Fruit fly (Drosophila melanogaster) whole organism, embryonic: Measurements from ENCODE around the gene nod.

ENCODE experiments used
- ATbp ChIP-seq: fragments of 200-800 bp; sonication (Bioruptor generic); optimal IDR thresholded peaks from 2 replicates; lab custom pipeline; 2017; ENCODE audit warnings: missing biosample characterization, mild to moderate bottlenecking, missing genetic modification characterization, missing genetic modification reagents
- Adf1 ChIP-seq: fragments of 200-800 bp; sonication (Bioruptor generic); IDR thresholded peaks from 2 replicates; pipeline ENCODE4 v1.3.6; 2022; ENCODE audit warnings: missing biosample characterization, missing genetic modification characterization
- Antp ChIP-seq: fragments of 200-800 bp; sonication (Bioruptor generic); optimal IDR thresholded peaks from 3 replicates; lab custom pipeline; 2016; ENCODE audit warnings: missing biosample characterization, missing genetic modification characterization
- CG10267 ChIP-seq: fragments of 200-800 bp; sonication (Bioruptor generic); optimal IDR thresholded peaks from 2 replicates; lab custom pipeline; 2018; ENCODE audit warnings: missing biosample characterization, mild to moderate bottlenecking, missing genetic modification characterization, moderate library complexity
- CG11398 ChIP-seq: fragments of 200-800 bp; sonication (Bioruptor generic); optimal IDR thresholded peaks from 2 replicates; lab custom pipeline; 2016; ENCODE audit warnings: missing biosample characterization, missing genetic modification characterization
- CG12104 ChIP-seq: fragments of 200-800 bp; sonication (Bioruptor generic); optimal IDR thresholded peaks from 3 replicates; lab custom pipeline; 2016; ENCODE audit warnings: missing biosample characterization, missing genetic modification characterization
- CG12299 ChIP-seq: fragments of 200-800 bp; sonication (Bioruptor generic); optimal IDR thresholded peaks from 2 replicates; lab custom pipeline; 2018; ENCODE audit warnings: missing biosample characterization, mild to moderate bottlenecking, missing genetic modification characterization
- CG15269 ChIP-seq: fragments of 200-800 bp; sonication (Bioruptor generic); optimal IDR thresholded peaks from 2 replicates; lab custom pipeline; 2018; ENCODE audit warnings: missing biosample characterization, mild to moderate bottlenecking, missing genetic modification characterization, moderate library complexity
- CG1602 ChIP-seq: fragments of 200-800 bp; sonication (Bioruptor generic); optimal IDR thresholded peaks from 3 replicates; lab custom pipeline; 2016; ENCODE audit warnings: missing biosample characterization, missing genetic modification characterization
- CG17612 ChIP-seq: fragments of 200-800 bp; sonication (Bioruptor generic); IDR thresholded peaks from 2 replicates; pipeline ENCODE4 v1.3.6; 2022; ENCODE audit warnings: missing biosample characterization, missing genetic modification characterization
- CG18476 ChIP-seq: fragments of 200-800 bp; sonication (Bioruptor generic); optimal IDR thresholded peaks from 2 replicates; lab custom pipeline; 2016; ENCODE audit warnings: missing biosample characterization, mild to moderate bottlenecking, missing genetic modification characterization
- CG2199 ChIP-seq: fragments of 200-800 bp; sonication (Bioruptor generic); IDR thresholded peaks from 3 replicates; pipeline ENCODE4 v1.3.6; 2022; ENCODE audit warnings: missing biosample characterization, missing genetic modification characterization
- CG2875 ChIP-seq: fragments of 200-800 bp; sonication (Bioruptor generic); optimal IDR thresholded peaks from 2 replicates; lab custom pipeline; 2017; ENCODE audit warnings: missing biosample characterization, mild to moderate bottlenecking, missing genetic modification characterization, missing genetic modification reagents
- CG33557 ChIP-seq: fragments of 200-800 bp; sonication (Bioruptor generic); optimal IDR thresholded peaks from 2 replicates; lab custom pipeline; 2019; ENCODE audit warnings: missing biosample characterization, mild to moderate bottlenecking, missing genetic modification characterization, moderate library complexity
- CG34376 ChIP-seq: fragments of 200-800 bp; sonication (Bioruptor generic); optimal IDR thresholded peaks from 2 replicates; lab custom pipeline; 2018; ENCODE audit warnings: missing biosample characterization, mild to moderate bottlenecking, missing genetic modification characterization
- CG4820 ChIP-seq: fragments of 200-800 bp; sonication (Bioruptor generic); optimal IDR thresholded peaks from 3 replicates; lab custom pipeline; 2016; ENCODE audit warnings: missing biosample characterization, missing genetic modification characterization
- CG6175 ChIP-seq: fragments of 200-800 bp; sonication (Bioruptor generic); IDR thresholded peaks from 3 replicates; pipeline ENCODE4 v1.3.6; 2022; ENCODE audit warnings: missing biosample characterization, missing genetic modification characterization
- CG7372 ChIP-seq: fragments of 200-800 bp; sonication (Bioruptor generic); IDR thresholded peaks from 2 replicates; pipeline ENCODE4 v1.3.6; 2022; ENCODE audit warnings: missing biosample characterization, missing genetic modification characterization
- CG7839 ChIP-seq: fragments of 200-800 bp; sonication (Bioruptor generic); optimal IDR thresholded peaks from 3 replicates; lab custom pipeline; 2018; ENCODE audit warnings: missing biosample characterization, mild to moderate bottlenecking, missing genetic modification characterization, moderate library complexity
- CG8478 ChIP-seq: fragments of >200 bp; optimal IDR thresholded peaks from 2 replicates; lab custom pipeline; 2018
- CG8944 ChIP-seq: fragments of 200-800 bp; sonication (Bioruptor generic); optimal IDR thresholded peaks from 3 replicates; lab custom pipeline; 2016; ENCODE audit warnings: missing biosample characterization, missing genetic modification characterization
- CG9437 ChIP-seq: fragments of 200-800 bp; sonication (Bioruptor generic); optimal IDR thresholded peaks from 2 replicates; lab custom pipeline; 2018; ENCODE audit warnings: missing biosample characterization, mild to moderate bottlenecking, missing genetic modification characterization
- Eip74EF ChIP-seq, 2 experiments: fragments of 200-800 bp in 1 of 2; fragments of >200 bp in 1 of 2; sonication (Bioruptor generic) in 1 of 2; optimal IDR thresholded peaks; 2 replicates each; lab custom pipeline; 2017 to 2019; ENCODE audit warnings: missing biosample characterization in 2 of 2, missing genetic modification characterization in 2 of 2, mild to moderate bottlenecking in 1 of 2, moderate library complexity in 1 of 2
- Hey ChIP-seq: fragments of 200-800 bp; sonication (Bioruptor generic); optimal IDR thresholded peaks from 3 replicates; lab custom pipeline; 2018; ENCODE audit warnings: missing biosample characterization, mild to moderate bottlenecking, missing genetic modification characterization
- Rx ChIP-seq: fragments of 200-800 bp; sonication (Bioruptor generic); IDR thresholded peaks from 2 replicates; pipeline ENCODE4 v1.3.6; 2022; ENCODE audit warnings: missing biosample characterization, missing genetic modification characterization
- Ssrp ChIP-seq: fragments of 200-800 bp; sonication (Bioruptor generic); optimal IDR thresholded peaks from 2 replicates; lab custom pipeline; 2018; ENCODE audit warnings: missing biosample characterization, mild to moderate bottlenecking, missing genetic modification characterization, moderate library complexity
- ab ChIP-seq: fragments of 200-800 bp; sonication (Bioruptor generic); optimal IDR thresholded peaks from 2 replicates; lab custom pipeline; 2016; ENCODE audit warnings: missing biosample characterization, missing genetic modification characterization
- bcd ChIP-seq: fragments of 200-800 bp; sonication (Bioruptor generic); optimal IDR thresholded peaks from 2 replicates; lab custom pipeline; 2017; ENCODE audit warnings: missing biosample characterization, mild to moderate bottlenecking, missing genetic modification characterization
- dati ChIP-seq: fragments of 200-800 bp; sonication (Bioruptor generic); IDR thresholded peaks from 2 replicates; pipeline ENCODE4 v1.3.6; 2022; ENCODE audit warnings: missing biosample characterization, missing genetic modification characterization
- esg ChIP-seq: fragments of 200-800 bp; sonication (Bioruptor generic); conservative IDR thresholded peaks from 2 replicates; pipeline ENCODE4 v1.3.6; 2022; ENCODE audit warnings: missing biosample characterization, missing genetic modification characterization
- exex ChIP-seq: fragments of 200-800 bp; sonication (Bioruptor generic); optimal IDR thresholded peaks from 4 replicates; lab custom pipeline; 2018; ENCODE audit warnings: missing biosample characterization, mild to moderate bottlenecking, missing genetic modification characterization, moderate library complexity
- fd64A ChIP-seq: fragments of 200-800 bp; sonication (Bioruptor generic); optimal IDR thresholded peaks from 3 replicates; lab custom pipeline; 2018; ENCODE audit warnings: missing biosample characterization, mild to moderate bottlenecking, missing genetic modification characterization
- gem ChIP-seq: fragments of 200-800 bp; sonication (Bioruptor generic); optimal IDR thresholded peaks from 2 replicates; lab custom pipeline; 2019; ENCODE audit warnings: missing biosample characterization, mild to moderate bottlenecking, missing genetic modification characterization, moderate library complexity
- gfzf ChIP-seq: fragments of 200-800 bp; sonication (Bioruptor generic); optimal IDR thresholded peaks from 2 replicates; lab custom pipeline; 2016; ENCODE audit warnings: missing biosample characterization, mild to moderate bottlenecking, missing genetic modification characterization, moderate library complexity
- hb ChIP-seq: fragments of 200-800 bp; sonication (Bioruptor generic); IDR thresholded peaks from 3 replicates; pipeline ENCODE4 v1.3.6; 2022; ENCODE audit warnings: missing biosample characterization, missing genetic modification characterization; ENCODE audit not compliant: partially characterized antibody
- ind ChIP-seq: fragments of 200-800 bp; sonication (Bioruptor generic); optimal IDR thresholded peaks from 3 replicates; lab custom pipeline; 2016; ENCODE audit warnings: missing biosample characterization, missing genetic modification characterization
- p53 ChIP-seq: fragments of 200-800 bp; sonication (Bioruptor generic); optimal IDR thresholded peaks from 2 replicates; lab custom pipeline; 2016; ENCODE audit warnings: missing biosample characterization, missing genetic modification characterization
- pan ChIP-seq, 4 experiments: fragments of >200 bp in 3 of 4; fragments of 200-800 bp in 1 of 4; sonication (Bioruptor generic) in 1 of 4; optimal IDR thresholded peaks in 3 of 4; IDR thresholded peaks in 1 of 4; 2 replicates each; pipeline versions ENCODE4 v1.3.6 to Lab custom; 2017 to 2022; ENCODE audit warnings: missing biosample characterization in 2 of 4, missing genetic modification characterization in 2 of 4, mixed read lengths in 1 of 4
- so ChIP-seq: fragments of 200-800 bp; sonication (Bioruptor generic); IDR thresholded peaks from 3 replicates; pipeline ENCODE4 v1.3.6; 2022; ENCODE audit warnings: missing biosample characterization, missing genetic modification characterization
- tll ChIP-seq, 2 experiments: fragments of 200-800 bp in 1 of 2; fragments of >200 bp in 1 of 2; sonication (Bioruptor generic) in 1 of 2; optimal IDR thresholded peaks; 2 replicates each; lab custom pipeline; 2017 to 2019; ENCODE audit warnings: missing biosample characterization in 2 of 2, missing genetic modification characterization in 2 of 2, mild to moderate bottlenecking in 1 of 2, moderate library complexity in 1 of 2
- ttk ChIP-seq: fragments of 200-800 bp; sonication (Bioruptor generic); IDR thresholded peaks from 2 replicates; pipeline ENCODE4 v2.1.2; 2022; ENCODE audit warnings: missing biosample characterization, missing genetic modification characterization
- tx ChIP-seq: fragments of 200-800 bp; sonication (Bioruptor generic); optimal IDR thresholded peaks from 2 replicates; lab custom pipeline; 2016; ENCODE audit warnings: missing biosample characterization, missing genetic modification characterization
- unpg ChIP-seq: fragments of 200-800 bp; sonication (Bioruptor generic); optimal IDR thresholded peaks from 3 replicates; lab custom pipeline; 2018; ENCODE audit warnings: missing biosample characterization, mild to moderate bottlenecking, missing genetic modification characterization, moderate library complexity
- usp ChIP-seq: fragments of >200 bp; optimal IDR thresholded peaks from 2 replicates; lab custom pipeline; 2017; ENCODE audit warnings: missing biosample characterization, missing genetic modification characterization
- vvl ChIP-seq: fragments of 200-800 bp; sonication (Bioruptor generic); IDR thresholded peaks from 2 replicates; pipeline ENCODE4 v1.3.6; 2022; ENCODE audit warnings: missing biosample characterization, missing genetic modification characterization
- wdn ChIP-seq: fragments of 200-800 bp; sonication (Bioruptor generic); IDR thresholded peaks from 2 replicates; pipeline ENCODE4 v1.3.6; 2022; ENCODE audit warnings: missing biosample characterization, missing genetic modification characterization
- wek ChIP-seq: fragments of 200-800 bp; sonication (Bioruptor generic); optimal IDR thresholded peaks from 3 replicates; lab custom pipeline; 2018; ENCODE audit warnings: missing biosample characterization, mild to moderate bottlenecking, missing genetic modification characterization, moderate library complexity

Gene nod

dm6 chrX:11559728-11560724 lies 20.5 kb upstream of the nod start (continued):
- TF ChIP-seq exex (tag; lab: Kevin White, UChicago) (peak; percentile 57), CG4820 (GFP tag; lab: Kevin White, UChicago) (peak; percentile 74), CG7372 (GFP tag; lab: Robert Waterston, UW) (peak; percentile 42), pan (optimal IDR thresholded peaks at IDR 0.05; lab: Kevin White, UChicago) (no peak), pan (GFP tag; optimal IDR thresholded peaks at IDR 0.05 in 1 of 2, IDR thresholded peaks at IDR 0.05 in 1 of 2) (peak in 1 of 2 experiments; percentile 65), gfzf (GFP tag; lab: Kevin White, UChicago) (no peak), CG18476 (GFP tag; lab: Kevin White, UChicago) (peak; percentile 8), dati (GFP tag; lab: Robert Waterston, UW) (no peak), CG12299 (tag; lab: Kevin White, UChicago) (peak; percentile 58), usp (GFP tag; lab: Kevin White, UChicago) (no peak), CG9437 (GFP tag; lab: Kevin White, UChicago) (peak; percentile 85), Adf1 (GFP tag; lab: Robert Waterston, UW) (peak; percentile 71), gem (tag; lab: Kevin White, UChicago) (peak; percentile 93), CG1602 (GFP tag; lab: Kevin White, UChicago) (peak; percentile 75), Hey (no peak), unpg (GFP tag; lab: Kevin White, UChicago) (peak; percentile 84), ttk (GFP tag; lab: Robert Waterston, UW) (peak; percentile 40; the same call in 1 of the 2 replicates), CG8478 (no peak), ind (GFP tag; lab: Kevin White, UChicago) (peak; percentile 75), CG34376 (GFP tag; lab: Kevin White, UChicago) (peak; percentile 74), p53 (GFP tag; lab: Kevin White, UChicago) (no peak), fd64A (GFP tag; lab: Kevin White, UChicago) (peak; percentile 6), CG8944 (peak; percentile 36), CG17612 (GFP tag; lab: Robert Waterston, UW) (no peak), tll (GFP tag; optimal IDR thresholded peaks at IDR 0.05; lab: Kevin White, UChicago) (no peak), wdn (GFP tag; lab: Robert Waterston, UW) (peak; percentile 38; the same call in 1 of the 2 replicates), CG11398 (GFP tag; lab: Kevin White, UChicago) (no peak), CG10267 (tag; lab: Kevin White, UChicago) (peak; percentile 78), so (GFP tag; lab: Robert Waterston, UW) (peak; percentile 76), Antp (peak; percentile 33), Rx (GFP tag; lab: Robert Waterston, UW) (no peak), esg (GFP tag; lab: Robert Waterston, UW) (peak; percentile 63), CG2199 (GFP tag; lab: Robert Waterston, UW) (no peak), CG6175 (GFP tag; lab: Robert Waterston, UW) (no peak), bcd (GFP tag; lab: Kevin White, UChicago) (peak; percentile 84), CG7839 (tag; lab: Kevin White, UChicago) (peak; percentile 93), Ssrp (tag; lab: Kevin White, UChicago) (peak; percentile 85), CG12104 (GFP tag; lab: Kevin White, UChicago) (peak; percentile 90), CG2875 (peak; percentile 67), hb (GFP tag; lab: Robert Waterston, UW) (no peak), CG33557 (GFP tag; lab: Kevin White, UChicago) (peak; percentile 29), Eip74EF (GFP tag; optimal IDR thresholded peaks at IDR 0.05; lab: Kevin White, UChicago) (peak in 1 of 2 experiments; percentile 91), wek (GFP tag; lab: Kevin White, UChicago) (peak; percentile 23), ATbp (GFP tag; lab: Kevin White, UChicago) (peak; percentile 84), vvl (GFP tag; lab: Robert Waterston, UW) (peak; percentile 62; the same call in 1 of the 2 replicates), CG15269 (tag; lab: Kevin White, UChicago) (peak; percentile 92), ab (GFP tag; lab: Kevin White, UChicago) (no peak), tx (GFP tag; lab: Kevin White, UChicago) (peak; percentile 7)
